Fruit fly (Drosophila melanogaster): Measurements from ENCODE around the gene CG3587.

- TF ChIP-seq fkh (GFP tag; optimal IDR thresholded peaks at IDR 0.05) (no peak), OdsH (GFP tag; optimal IDR thresholded peaks at IDR 0.05) (no peak), CG6792 (GFP tag; optimal IDR thresholded peaks at IDR 0.05) (no peak), CG11902 (GFP tag; optimal IDR thresholded peaks at IDR 0.05) (no peak), lz (GFP tag; optimal IDR thresholded peaks at IDR 0.05) (no peak), fd85E (GFP tag; optimal IDR thresholded peaks at IDR 0.05) (no peak)
Observed at dm6 chrX:1908757-1909156, 31.4 kb upstream of the CG3587 start, which contains the start of the genes Edem1 and Rbcn-3B.

All from whole organism, prepupa.